Worm (Caenorhabditis elegans): Measurements from ENCODE around the gene rhr-1.

DNA sequence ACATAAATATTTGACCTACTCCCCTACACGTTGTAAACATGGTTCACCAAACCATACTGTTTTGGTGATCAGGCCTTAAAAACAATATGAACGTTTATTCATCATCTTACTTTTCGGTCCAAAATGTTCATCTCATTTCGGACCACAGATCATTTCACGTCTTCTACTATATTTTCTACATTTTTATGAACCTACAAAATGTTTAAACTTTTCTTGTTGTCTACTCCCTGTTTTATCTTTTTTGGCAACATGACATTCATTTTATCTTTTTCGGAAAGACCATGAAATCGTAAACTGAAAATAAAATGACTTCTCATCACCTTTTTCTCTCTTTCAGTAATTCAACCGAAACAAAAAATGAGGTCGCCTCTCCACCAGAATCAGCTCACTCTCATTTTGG lies at the start of gene rhr-1:
- TF ChIP-seq nhr-11 (tag; optimal IDR thresholded peaks at IDR 0.05) (no peak), pag-3 (tag; optimal IDR thresholded peaks at IDR 0.05; ENCODE audit: borderline replicate concordance) (no peak), pqm-1 (tag; optimal IDR thresholded peaks at IDR 0.05) (no peak), ama-1 (optimal IDR thresholded peaks at IDR 0.05) (no peak), hlh-13 (GFP tag; optimal IDR thresholded peaks at IDR 0.05) (no peak)
